Fruit fly (Drosophila melanogaster) S2 (cell line): ENCODE results near the gene Rab26.

Experiments used
- CG8478 ChIP-seq: fragments of >200 bp; optimal IDR thresholded peaks from 2 replicates; lab custom pipeline; 2018
- CTCF ChIP-seq, 2 experiments: fragments of >200 bp; optimal IDR thresholded peaks; 2 replicates each; lab custom pipeline; 2018

DNA sequence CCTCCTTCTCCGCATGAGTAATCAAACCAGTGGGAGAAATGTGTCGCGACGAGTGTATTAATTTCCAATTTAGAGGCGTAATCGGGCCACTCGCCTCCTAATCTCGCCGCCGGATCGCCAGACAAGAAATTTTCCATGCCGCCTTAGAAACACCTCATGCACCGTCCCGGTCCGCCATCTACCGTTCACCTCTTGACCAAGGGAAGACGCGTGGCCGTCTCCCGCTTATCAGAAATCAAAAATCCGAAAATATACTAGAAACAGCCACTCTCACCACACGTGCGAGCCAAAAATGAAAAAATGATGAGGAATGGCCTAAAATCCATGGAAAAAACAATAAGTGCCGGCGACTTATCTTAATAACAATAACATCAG, 42.7 kb upstream of the Rab26 start:
- TF ChIP-seq CG8478 (no peak), CTCF (optimal IDR thresholded peaks at IDR 0.05; lab: Kevin White, UChicago) (peak; percentile 21 to 29)
